Worm (Caenorhabditis elegans) whole organism, L1 larva: ENCODE measurements around the gene F18E9.8.
A peak's percentile ranks its signal among the peaks of the same experiment; 100 is the strongest.

Experiments
- efl-1 ChIP-seq, 4 experiments: fragments of 150-350 bp; optimal IDR thresholded peaks in 3 of 4; peaks in 1 of 4; 1 replicate in 1 of 4; 2 replicates in 3 of 4; lab custom pipeline; 2014; ENCODE audit warnings: missing biosample characterization in 2 of 4, missing genetic modification characterization in 2 of 4, missing genetic modification reagents in 2 of 4
- elt-3 ChIP-seq, 6 experiments: fragments of 150-350 bp in 1 of 6; sonication (generic microtip); optimal IDR thresholded peaks; 2 replicates each; lab custom pipeline; 2017 to 2018; ENCODE audit warnings: missing biosample characterization in 6 of 6, missing genetic modification characterization in 6 of 6, inconsistent platforms in 1 of 6
- mdl-1 ChIP-seq, 2 experiments: fragments of 150-350 bp; optimal IDR thresholded peaks; 2 replicates each; lab custom pipeline; 2014 to 2017; ENCODE audit warnings: missing biosample characterization in 2 of 2, missing genetic modification characterization in 2 of 2, inconsistent platforms in 1 of 2
- nhr-237 ChIP-seq: fragments of 150-350 bp; optimal IDR thresholded peaks from 2 replicates; lab custom pipeline; 2014; ENCODE audit warnings: missing biosample characterization, missing genetic modification characterization

- no peak for TF ChIP-seq mdl-1 (tag; optimal IDR thresholded peaks at IDR 0.05; lab: Kevin White, UChicago)
- no peak for TF ChIP-seq nhr-237 (tag; lab: Kevin White, UChicago)
- TF ChIP-seq elt-3 (tag; optimal IDR thresholded peaks at IDR 0.05; lab: Kevin White, UChicago): peak in 1 of 6 experiments; percentile 36
- no peak for TF ChIP-seq efl-1 (optimal IDR thresholded peaks at IDR 0.05; lab: Kevin White, UChicago)
- no peak for TF ChIP-seq efl-1 (GFP tag; optimal IDR thresholded peaks at IDR 0.05 in 1 of 2; lab: Kevin White, UChicago)
These were observed 17.5 kb downstream of the F18E9.8 start for ce11 chrX:8563663-8564450.
